Worm (Caenorhabditis elegans) whole organism, L1 larva: ENCODE data around the gene syx-18.
A peak's percentile ranks its signal among the peaks of the same experiment; 100 is the strongest.

Source experiments
- C16A3.4 ChIP-seq: fragments of 150-350 bp; optimal IDR thresholded peaks from 2 replicates; lab custom pipeline; 2014; ENCODE audit warnings: missing biosample characterization, missing genetic modification characterization
- F16B12.6 ChIP-seq: fragments of 150-350 bp; optimal IDR thresholded peaks from 2 replicates; lab custom pipeline; 2014; ENCODE audit warnings: missing biosample characterization, missing genetic modification characterization
- alr-1 ChIP-seq: fragments of 200-800 bp; sonication (Bioruptor generic); optimal IDR thresholded peaks from 2 replicates; lab custom pipeline; 2018; ENCODE audit warnings: borderline replicate concordance, mild to moderate bottlenecking, missing genetic modification characterization, missing compliant biosample characterization
- ceh-63 ChIP-seq: fragments of 200-800 bp; sonication (Bioruptor generic); optimal IDR thresholded peaks from 2 replicates; lab custom pipeline; 2018; ENCODE audit warnings: mild to moderate bottlenecking, missing genetic modification characterization, missing compliant biosample characterization
- ceh-88 ChIP-seq: fragments of 200-800 bp; sonication (Bioruptor generic); IDR thresholded peaks from 2 replicates; pipeline ENCODE4 v1.3.6; 2022; ENCODE audit warnings: missing genetic modification characterization, missing compliant biosample characterization
- ces-1 ChIP-seq: fragments of 150-350 bp; optimal IDR thresholded peaks from 2 replicates; lab custom pipeline; 2014; ENCODE audit warnings: missing biosample characterization, missing genetic modification reagents, missing genetic modification characterization
- dsc-1 ChIP-seq: sonication (generic microtip); optimal IDR thresholded peaks from 2 replicates; lab custom pipeline; 2016; ENCODE audit warnings: mild to moderate bottlenecking, missing genetic modification characterization, missing compliant biosample characterization
- egl-13 ChIP-seq: sonication (generic microtip); optimal IDR thresholded peaks from 2 replicates; lab custom pipeline; 2016; ENCODE audit warnings: missing genotype, missing genetic modification reagents, missing genetic modification characterization, missing compliant biosample characterization
- egl-27 ChIP-seq, 2 experiments: fragments of 150-350 bp in 1 of 2; sonication (generic microtip); optimal IDR thresholded peaks; 3 replicates each; lab custom pipeline; 2017 to 2018; ENCODE audit warnings: missing biosample characterization in 2 of 2, missing genetic modification characterization in 2 of 2, missing genetic modification reagents in 2 of 2
- elt-2 ChIP-seq: sonication (generic microtip); optimal IDR thresholded peaks from 2 replicates; lab custom pipeline; 2016; ENCODE audit warnings: missing genetic modification characterization, mild to moderate bottlenecking, inconsistent platforms, missing compliant biosample characterization, missing genetic modification reagents
- ets-5 ChIP-seq: fragments of 200-800 bp; sonication (Bioruptor generic); IDR thresholded peaks from 2 replicates; pipeline ENCODE4 v1.3.6; 2022; ENCODE audit warnings: missing genetic modification characterization, missing compliant biosample characterization
- fkh-10 ChIP-seq: sonication (generic microtip); optimal IDR thresholded peaks from 2 replicates; lab custom pipeline; 2017; ENCODE audit warnings: missing biosample characterization, missing genetic modification reagents, missing genetic modification characterization
- fkh-8 ChIP-seq: sonication (generic microtip); optimal IDR thresholded peaks from 2 replicates; lab custom pipeline; 2016; ENCODE audit warnings: mild to moderate bottlenecking, missing genetic modification characterization, missing compliant biosample characterization
- hlh-17 ChIP-seq: fragments of 200-800 bp; sonication (Bioruptor generic); optimal IDR thresholded peaks from 2 replicates; lab custom pipeline; 2018; ENCODE audit warnings: missing genetic modification characterization, mild to moderate bottlenecking, missing compliant biosample characterization, moderate library complexity, borderline replicate concordance
- hlh-4 ChIP-seq: sonication (generic microtip); optimal IDR thresholded peaks from 2 replicates; lab custom pipeline; 2016; ENCODE audit warnings: mild to moderate bottlenecking, missing genetic modification characterization, missing compliant biosample characterization
- irx-1 ChIP-seq: sonication (generic microtip); optimal IDR thresholded peaks from 2 replicates; lab custom pipeline; 2016; ENCODE audit warnings: missing genetic modification characterization, missing compliant biosample characterization
- lin-14 ChIP-seq: fragments of 200-800 bp; sonication (Bioruptor generic); optimal IDR thresholded peaks from 2 replicates; lab custom pipeline; 2018; ENCODE audit warnings: mild to moderate bottlenecking, missing genetic modification characterization, moderate library complexity, missing compliant biosample characterization
- lin-35 ChIP-seq, 2 experiments: fragments of 150-350 bp; optimal IDR thresholded peaks; 2 replicates each; lab custom pipeline; 2014; ENCODE audit warnings: missing biosample characterization in 2 of 2, missing genetic modification characterization in 2 of 2, missing genetic modification reagents in 2 of 2
- lin-39 ChIP-seq: fragments of 150-350 bp; optimal IDR thresholded peaks from 2 replicates; lab custom pipeline; 2014; ENCODE audit warnings: missing biosample characterization, missing genetic modification reagents, missing genetic modification characterization
- lir-3 ChIP-seq: sonication (generic microtip); optimal IDR thresholded peaks from 2 replicates; lab custom pipeline; 2016; ENCODE audit warnings: mild to moderate bottlenecking, missing genetic modification characterization, moderate library complexity, missing compliant biosample characterization; ENCODE audit not compliant: poor library complexity
- lsy-2 ChIP-seq, 2 experiments: fragments of 150-350 bp; optimal IDR thresholded peaks; 2 replicates each; lab custom pipeline; 2014; ENCODE audit warnings: missing biosample characterization in 2 of 2, missing genetic modification characterization in 2 of 2
- mab-9 ChIP-seq: fragments of 200-800 bp; sonication (Bioruptor generic); IDR thresholded peaks from 2 replicates; pipeline ENCODE4 v1.3.6; 2022; ENCODE audit warnings: missing genetic modification reagents, missing genetic modification characterization, missing compliant biosample characterization
- mdl-1 ChIP-seq, 2 experiments: fragments of 150-350 bp; optimal IDR thresholded peaks; 2 replicates each; lab custom pipeline; 2014 to 2017; ENCODE audit warnings: missing biosample characterization in 2 of 2, missing genetic modification characterization in 2 of 2, inconsistent platforms in 1 of 2
- nhr-19 ChIP-seq: fragments of 200-800 bp; sonication (Bioruptor generic); conservative IDR thresholded peaks from 2 replicates; pipeline ENCODE4 v1.3.6; 2022; ENCODE audit warnings: missing genetic modification characterization, missing compliant biosample characterization
- nhr-20 ChIP-seq: sonication (generic microtip); optimal IDR thresholded peaks from 2 replicates; lab custom pipeline; 2016; ENCODE audit warnings: mild to moderate bottlenecking, missing genetic modification characterization, missing compliant biosample characterization
- nhr-237 ChIP-seq: fragments of 150-350 bp; optimal IDR thresholded peaks from 2 replicates; lab custom pipeline; 2014; ENCODE audit warnings: missing biosample characterization, missing genetic modification characterization
- nhr-47 ChIP-seq: sonication (generic microtip); optimal IDR thresholded peaks from 2 replicates; lab custom pipeline; 2016; ENCODE audit warnings: mild to moderate bottlenecking, missing genetic modification characterization, moderate library complexity, missing compliant biosample characterization
- nhr-71 ChIP-seq: sonication (generic microtip); optimal IDR thresholded peaks from 2 replicates; lab custom pipeline; 2016; ENCODE audit warnings: mild to moderate bottlenecking, missing genetic modification characterization, moderate library complexity, missing compliant biosample characterization
- nhr-90 ChIP-seq: sonication (generic microtip); optimal IDR thresholded peaks from 2 replicates; lab custom pipeline; 2016; ENCODE audit warnings: mild to moderate bottlenecking, missing genetic modification characterization, missing compliant biosample characterization; ENCODE audit not compliant: poor library complexity
- pax-3 ChIP-seq: fragments of 200-800 bp; sonication (Bioruptor generic); optimal IDR thresholded peaks from 2 replicates; lab custom pipeline; 2018; ENCODE audit warnings: mild to moderate bottlenecking, missing genetic modification characterization, moderate library complexity, missing compliant biosample characterization
- pqm-1 ChIP-seq: sonication (generic microtip); optimal IDR thresholded peaks from 3 replicates; lab custom pipeline; 2017; ENCODE audit warnings: missing biosample characterization, missing genetic modification characterization
- rnt-1 ChIP-seq: sonication (generic microtip); optimal IDR thresholded peaks from 2 replicates; lab custom pipeline; 2016; ENCODE audit warnings: mild to moderate bottlenecking, missing genetic modification characterization, moderate library complexity, missing compliant biosample characterization
- snpc-4 ChIP-seq: fragments of 150-350 bp; optimal IDR thresholded peaks from 2 replicates; lab custom pipeline; 2014; ENCODE audit warnings: missing biosample characterization, missing genetic modification characterization
- sox-4 ChIP-seq: sonication (generic microtip); optimal IDR thresholded peaks from 2 replicates; lab custom pipeline; 2016; ENCODE audit warnings: missing genetic modification characterization, missing compliant biosample characterization
- swsn-7 ChIP-seq: sonication (generic microtip); optimal IDR thresholded peaks from 2 replicates; lab custom pipeline; 2016; ENCODE audit warnings: missing genetic modification characterization, missing compliant biosample characterization
- unc-130 ChIP-seq: fragments of 150-350 bp; optimal IDR thresholded peaks from 2 replicates; lab custom pipeline; 2017; ENCODE audit warnings: missing biosample characterization, missing genetic modification characterization, inconsistent platforms
- unc-86 ChIP-seq: sonication (generic microtip); optimal IDR thresholded peaks from 2 replicates; lab custom pipeline; 2016; ENCODE audit warnings: missing genetic modification characterization, missing compliant biosample characterization
- unc-98 ChIP-seq: fragments of 200-800 bp; sonication (Bioruptor generic); IDR thresholded peaks from 2 replicates; pipeline ENCODE4 v1.3.6; 2022; ENCODE audit warnings: missing genetic modification characterization, missing compliant biosample characterization
- vab-15 ChIP-seq: sonication (generic microtip); optimal IDR thresholded peaks from 2 replicates; lab custom pipeline; 2017; ENCODE audit warnings: missing genotype, mild to moderate bottlenecking, missing genetic modification characterization, missing compliant biosample characterization
- xbp-1 ChIP-seq: sonication (generic microtip); optimal IDR thresholded peaks from 2 replicates; lab custom pipeline; 2016; ENCODE audit warnings: missing genetic modification characterization, missing compliant biosample characterization

Gene syx-18

DNA sequence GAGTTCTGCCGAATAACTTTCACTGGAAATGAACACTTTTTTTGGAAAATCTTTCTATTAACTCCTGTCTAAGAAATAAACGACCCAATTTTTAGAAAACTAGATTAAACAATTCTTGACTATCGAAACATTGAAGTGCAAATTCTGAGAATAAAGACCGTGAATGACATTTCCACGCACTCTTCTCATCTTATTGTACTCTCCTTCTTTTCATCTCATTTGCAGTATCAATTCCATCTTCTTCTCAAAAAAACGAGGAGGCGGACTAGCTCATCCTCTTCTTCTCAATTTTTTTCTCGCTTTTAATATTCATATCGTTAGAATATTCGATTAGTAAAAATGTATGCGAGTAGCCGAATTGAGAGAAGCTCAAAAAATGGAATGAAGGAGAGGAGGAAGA, 6.4 kb upstream of the syx-18 start:
- TF ChIP-seq fkh-8 (tag; lab: Kevin White, UChicago) (peak; percentile 28), snpc-4 (tag; lab: Kevin White, UChicago) (no peak), hlh-17 (GFP tag; lab: Kevin White, UChicago) (no peak), nhr-90 (tag; lab: Kevin White, UChicago) (no peak), ceh-63 (no peak), lin-14 (GFP tag; lab: Kevin White, UChicago) (peak; percentile 74), vab-15 (tag; lab: Kevin White, UChicago) (no peak), nhr-47 (tag; lab: Kevin White, UChicago) (peak; percentile 56), rnt-1 (no peak), nhr-20 (no peak), egl-27 (tag; optimal IDR thresholded peaks at IDR 0.05; lab: Kevin White, UChicago) (no peak), elt-2 (tag; lab: Kevin White, UChicago) (no peak), fkh-10 (peak; percentile 14), xbp-1 (tag; lab: Kevin White, UChicago) (peak; percentile 8), hlh-4 (tag; lab: Kevin White, UChicago) (no peak), swsn-7 (tag; lab: Kevin White, UChicago) (peak; percentile 8), nhr-19 (no peak), lir-3 (tag; lab: Kevin White, UChicago) (no peak), mab-9 (GFP tag; lab: Robert Waterston, UW) (no peak), C16A3.4 (tag; lab: Kevin White, UChicago) (no peak), pqm-1 (tag; lab: Kevin White, UChicago) (no peak), lin-35 (GFP tag; optimal IDR thresholded peaks at IDR 0.05; lab: Kevin White, UChicago) (no peak), unc-98 (GFP tag; lab: Robert Waterston, UW) (no peak), nhr-237 (no peak), dsc-1 (tag; lab: Kevin White, UChicago) (peak; percentile 91), nhr-71 (tag; lab: Kevin White, UChicago) (peak; percentile 71), unc-86 (tag; lab: Kevin White, UChicago) (peak; percentile 58), mdl-1 (tag; optimal IDR thresholded peaks at IDR 0.05; lab: Kevin White, UChicago) (no peak), alr-1 (tag; lab: Kevin White, UChicago) (no peak), sox-4 (tag; lab: Kevin White, UChicago) (peak; percentile 41), F16B12.6 (tag; lab: Kevin White, UChicago) (no peak), pax-3 (tag; lab: Kevin White, UChicago) (peak; percentile 30), lsy-2 (tag; optimal IDR thresholded peaks at IDR 0.05; lab: Kevin White, UChicago) (peak; percentile 13 to 24), unc-130 (tag; lab: Kevin White, UChicago) (no peak), ceh-88 (GFP tag; lab: Robert Waterston, UW) (no peak)

DNA sequence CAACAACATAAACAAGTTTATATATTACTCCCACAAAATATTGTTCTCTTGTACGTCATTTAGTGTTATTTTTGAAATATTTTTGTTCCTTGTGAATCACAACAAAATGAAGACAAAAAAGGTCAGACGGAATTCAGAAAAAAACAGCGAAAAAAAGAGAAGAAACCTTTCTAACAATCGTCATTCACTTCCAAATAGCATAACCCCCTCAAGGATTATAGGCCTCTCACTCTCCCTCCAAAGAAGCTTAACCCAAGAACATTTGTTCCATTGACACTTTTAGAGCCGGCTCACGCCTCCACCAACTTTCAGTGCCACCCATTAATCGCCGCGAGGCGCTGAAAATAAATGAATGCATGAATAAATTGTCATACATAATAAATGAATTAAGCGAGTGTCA, 4.3 kb upstream of the syx-18 start:
- no peak for TF ChIP-seq irx-1 (tag; lab: Kevin White, UChicago)
- no peak for TF ChIP-seq ces-1 (GFP tag; lab: Kevin White, UChicago)
- no peak for TF ChIP-seq rnt-1
- no peak for TF ChIP-seq lin-39
- TF ChIP-seq hlh-4 (tag; lab: Kevin White, UChicago) = no peak
- TF ChIP-seq nhr-47 (tag; lab: Kevin White, UChicago) = no peak
- TF ChIP-seq egl-13 (tag; lab: Kevin White, UChicago) = no peak
- no peak for TF ChIP-seq ets-5
